Fruit fly (Drosophila melanogaster): Measurements from ENCODE around the gene CCKLR-17D3.

CCKLR-17D3 gene

DNA sequence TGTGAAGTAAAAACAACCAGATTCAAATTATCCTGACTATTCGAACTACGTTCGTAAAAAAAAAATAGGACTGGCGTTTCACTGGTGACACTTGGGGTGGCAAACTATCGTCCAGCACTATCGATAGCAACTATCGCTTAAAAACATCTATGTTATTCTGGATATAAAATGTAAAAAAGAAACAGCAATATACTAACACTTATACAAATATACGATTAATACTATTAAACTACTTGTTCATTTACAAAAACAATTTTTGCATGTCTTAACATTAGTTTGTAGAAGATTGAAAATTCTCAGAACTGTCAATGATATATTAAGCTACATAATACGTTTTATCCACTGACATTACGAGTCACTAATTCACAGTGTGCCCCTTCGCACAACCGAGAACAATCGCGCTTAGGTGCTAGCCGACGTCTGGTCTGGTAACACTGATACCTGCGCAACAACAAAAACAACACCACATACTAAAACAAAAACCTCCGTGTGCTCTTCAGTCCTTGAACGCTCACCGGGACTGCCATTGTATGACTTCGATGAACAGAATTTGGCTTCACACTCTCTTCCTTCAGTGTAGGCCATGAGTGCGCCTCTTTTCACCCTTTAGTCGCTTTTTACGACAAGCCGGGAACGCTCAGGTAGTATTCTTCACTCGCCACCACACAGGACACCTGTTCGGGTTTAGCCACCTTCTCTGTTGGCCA is 9.7 kb upstream of the CCKLR-17D3 start, which contains the start of gene CG18259 (continued):
- TF ChIP-seq abd-A (tag; optimal IDR thresholded peaks at IDR 0.05) (no peak), kah (GFP tag; optimal IDR thresholded peaks at IDR 0.05) (no peak), Dp (GFP tag; optimal IDR thresholded peaks at IDR 0.05) (peak; percentile 24), CG8388 (GFP tag; optimal IDR thresholded peaks at IDR 0.05) (no peak), Hr78 (GFP tag; optimal IDR thresholded peaks at IDR 0.05) (peak in 1 of 2 experiments; percentile 18), CG5953 (GFP tag; IDR thresholded peaks at IDR 0.05) (no peak), HmgD (GFP tag; optimal IDR thresholded peaks at IDR 0.05) (peak; percentile 23), CG10431 (GFP tag; optimal IDR thresholded peaks at IDR 0.05) (no peak), mam (GFP tag; optimal IDR thresholded peaks at IDR 0.05) (peak; percentile 19), Doc2 (GFP tag; IDR thresholded peaks at IDR 0.05) (no peak), Poxn (GFP tag; IDR thresholded peaks at IDR 0.05) (no peak), pho (GFP tag; optimal IDR thresholded peaks at IDR 0.05) (no peak), CG11723 (GFP tag; optimal IDR thresholded peaks at IDR 0.05) (no peak), CG6683 (GFP tag; optimal IDR thresholded peaks at IDR 0.05) (no peak), E2f2 (GFP tag; IDR thresholded peaks at IDR 0.05) (0 out of 2 replicates have a peak, but pooled peaks have one; percentile 18), ato (GFP tag; IDR thresholded peaks at IDR 0.05; ENCODE audit: partially characterized antibody) (0 out of 2 replicates have a peak, but pooled peaks have one; percentile 12), twi (tag; optimal IDR thresholded peaks at IDR 0.05) (no peak), Rfx (GFP tag; IDR thresholded peaks at IDR 0.05) (0 out of 2 replicates have a peak, but pooled peaks have one; percentile 17), HLH4C (GFP tag; IDR thresholded peaks at IDR 0.05; ENCODE audit: partially characterized antibody) (peak; percentile 70; the same call in 1 of the 3 replicates), CG7372 (GFP tag; IDR thresholded peaks at IDR 0.05) (no peak), wek (GFP tag; optimal IDR thresholded peaks at IDR 0.05) (no peak), CG17912 (GFP tag; optimal IDR thresholded peaks at IDR 0.05) (no peak), ssp (GFP tag; IDR thresholded peaks at IDR 0.05) (peak; percentile 98), PHDP (tag; optimal IDR thresholded peaks at IDR 0.05) (no peak), eyg (GFP tag; optimal IDR thresholded peaks at IDR 0.05) (no peak), CG42726 (GFP tag; IDR thresholded peaks at IDR 0.05; ENCODE audit: partially characterized antibody) (peak; percentile 54), dysf (GFP tag; IDR thresholded peaks at IDR 0.05) (no peak), CG8924 (tag; optimal IDR thresholded peaks at IDR 0.05) (peak; percentile 7), CG11085 (GFP tag; IDR thresholded peaks at IDR 0.05) (no peak), Hmx (GFP tag; optimal IDR thresholded peaks at IDR 0.05) (no peak), CG8359 (GFP tag; optimal IDR thresholded peaks at IDR 0.05; ENCODE audit: borderline replicate concordance) (no peak), fu2 (GFP tag; optimal IDR thresholded peaks at IDR 0.05) (peak; percentile 6), fd96Cb (tag; optimal IDR thresholded peaks at IDR 0.05) (no peak), CG17186 (GFP tag; optimal IDR thresholded peaks at IDR 0.05) (peak; percentile 31), Sry-β (GFP tag; optimal IDR thresholded peaks at IDR 0.05) (no peak), pros (GFP tag; optimal IDR thresholded peaks at IDR 0.05) (no peak), slbo (GFP tag; IDR thresholded peaks at IDR 0.05) (peak; percentile 12; the same call in 1 of the 2 replicates), CG12769 (tag; optimal IDR thresholded peaks at IDR 0.05) (no peak), Mrtf (GFP tag; IDR thresholded peaks at IDR 0.05) (no peak), CG10979 (tag; optimal IDR thresholded peaks at IDR 0.05) (no peak), Hsf (GFP tag; optimal IDR thresholded peaks at IDR 0.05) (no peak), CG6765 (GFP tag; optimal IDR thresholded peaks at IDR 0.05) (no peak), bbx (GFP tag; IDR thresholded peaks at IDR 0.05; ENCODE audit: partially characterized antibody) (peak; percentile 70; the same call in 1 of the 2 replicates), so (GFP tag; IDR thresholded peaks at IDR 0.05) (no peak), Opbp (GFP tag; IDR thresholded peaks at IDR 0.05; ENCODE audit: partially characterized antibody) (peak; percentile 70; the same call in 2 of the 3 replicates), CG5245 (GFP tag; optimal IDR thresholded peaks at IDR 0.05) (no peak), lola (GFP tag; optimal IDR thresholded peaks at IDR 0.05) (peak in 2 of 3 experiments; percentile 16 to 85), fd64A (GFP tag; optimal IDR thresholded peaks at IDR 0.05) (no peak)

Measured in whole organism, embryonic.